Fruit fly (Drosophila melanogaster) whole organism, adult: ENCODE data around the gene Gr94a.

Source experiments
- CG14711 ChIP-seq: fragments of 200-800 bp; sonication (Bioruptor generic); optimal IDR thresholded peaks from 2 replicates; lab custom pipeline; 2018; ENCODE audit warnings: missing biosample characterization, mild to moderate bottlenecking, missing genetic modification characterization, moderate library complexity
- CG1620 ChIP-seq: fragments of 200-800 bp; sonication (Bioruptor generic); optimal IDR thresholded peaks from 2 replicates; lab custom pipeline; 2016; ENCODE audit warnings: missing biosample characterization, missing genetic modification characterization
- Mnt ChIP-seq: fragments of 200-800 bp; sonication (Bioruptor generic); optimal IDR thresholded peaks from 2 replicates; lab custom pipeline; 2016; ENCODE audit warnings: missing biosample characterization, mild to moderate bottlenecking, missing genetic modification characterization
- bab1 ChIP-seq: fragments of 200-800 bp; sonication (Bioruptor generic); optimal IDR thresholded peaks from 3 replicates; lab custom pipeline; 2019; ENCODE audit warnings: missing biosample characterization, mild to moderate bottlenecking, missing genetic modification characterization, moderate library complexity
- kay ChIP-seq: fragments of 200-800 bp; sonication (Bioruptor generic); peaks from one replicate; lab custom pipeline; 2016; ENCODE audit warnings: missing biosample characterization, missing genetic modification characterization, borderline replicate concordance
- tj ChIP-seq: fragments of 200-800 bp; sonication (Bioruptor generic); optimal IDR thresholded peaks from 3 replicates; lab custom pipeline; 2017; ENCODE audit warnings: missing biosample characterization, mild to moderate bottlenecking, missing genetic modification characterization, moderate library complexity
- toe ChIP-seq: fragments of 200-800 bp; sonication (Bioruptor generic); optimal IDR thresholded peaks from 2 replicates; lab custom pipeline; 2016; ENCODE audit warnings: missing biosample characterization, missing genetic modification characterization

dm6 chr3R:23074480-23074879 lies 23.0 kb downstream of the Gr94a start:
- no peak for TF ChIP-seq toe (GFP tag; lab: Kevin White, UChicago)
- TF ChIP-seq CG1620 (GFP tag; lab: Kevin White, UChicago) = no peak
- TF ChIP-seq tj = no peak
- TF ChIP-seq kay (GFP tag; lab: Kevin White, UChicago) = no peak
- TF ChIP-seq CG14711 (tag; lab: Kevin White, UChicago) = no peak
- no peak for TF ChIP-seq Mnt (GFP tag; lab: Kevin White, UChicago)
- TF ChIP-seq bab1 (GFP tag; lab: Kevin White, UChicago) = no peak
